Worm (Caenorhabditis elegans) whole organism, L3 larva: ENCODE data around the gene T13A10.2.

ENCODE experiments used
- ama-1 ChIP-seq: fragments of 150-350 bp; optimal IDR thresholded peaks from 2 replicates; lab custom pipeline; 2018
- egl-27 ChIP-seq: sonication (generic microtip); optimal IDR thresholded peaks from 4 replicates; lab custom pipeline; 2017; ENCODE audit warnings: missing biosample characterization, missing genetic modification reagents, missing genetic modification characterization
- fkh-10 ChIP-seq: sonication (generic microtip); optimal IDR thresholded peaks from 2 replicates; lab custom pipeline; 2017; ENCODE audit warnings: missing biosample characterization, missing genetic modification reagents, missing genetic modification characterization
- hmg-11 ChIP-seq: sonication (generic microtip); optimal IDR thresholded peaks from 2 replicates; lab custom pipeline; 2016; ENCODE audit warnings: missing genetic modification characterization, missing compliant biosample characterization
- lin-39 ChIP-seq: fragments of 150-350 bp; optimal IDR thresholded peaks from 2 replicates; lab custom pipeline; 2018; ENCODE audit warnings: missing biosample characterization, missing genetic modification reagents, missing genetic modification characterization
- lsy-12 ChIP-seq: sonication (generic microtip); optimal IDR thresholded peaks from 2 replicates; lab custom pipeline; 2016; ENCODE audit warnings: mild to moderate bottlenecking, missing genetic modification characterization, missing compliant biosample characterization
- nhr-11 ChIP-seq: fragments of 150-350 bp; optimal IDR thresholded peaks from 2 replicates; lab custom pipeline; 2014; ENCODE audit warnings: missing biosample characterization, missing genetic modification characterization
- nhr-237 ChIP-seq: fragments of 150-350 bp; optimal IDR thresholded peaks from 2 replicates; lab custom pipeline; 2014; ENCODE audit warnings: missing biosample characterization, missing genetic modification characterization
- nhr-28 ChIP-seq: fragments of 150-350 bp; optimal IDR thresholded peaks from 2 replicates; lab custom pipeline; 2014; ENCODE audit warnings: missing biosample characterization, missing genetic modification characterization
- nhr-43 ChIP-seq: sonication (generic microtip); optimal IDR thresholded peaks from 2 replicates; lab custom pipeline; 2016; ENCODE audit warnings: mild to moderate bottlenecking, missing genetic modification characterization, missing compliant biosample characterization; ENCODE audit not compliant: poor library complexity, severe bottlenecking
- tbx-2 ChIP-seq: sonication (generic microtip); optimal IDR thresholded peaks from 2 replicates; lab custom pipeline; 2016; ENCODE audit warnings: mild to moderate bottlenecking, missing genetic modification characterization, missing compliant biosample characterization
- unc-62 ChIP-seq: fragments of 150-350 bp; sonication (generic microtip); optimal IDR thresholded peaks from 4 replicates; lab custom pipeline; 2014; ENCODE audit warnings: missing biosample characterization, missing genetic modification reagents, missing genetic modification characterization
- zag-1 ChIP-seq: fragments of 150-350 bp; optimal IDR thresholded peaks from 2 replicates; lab custom pipeline; 2014; ENCODE audit warnings: missing biosample characterization, missing genetic modification characterization

- TF ChIP-seq tbx-2 (tag; lab: Kevin White, UChicago) (no peak), nhr-237 (tag; lab: Kevin White, UChicago) (no peak), lin-39 (no peak), nhr-11 (tag; lab: Kevin White, UChicago) (no peak), egl-27 (tag; lab: Kevin White, UChicago) (no peak), fkh-10 (no peak), nhr-43 (tag; lab: Kevin White, UChicago) (no peak), nhr-28 (no peak), ama-1 (lab: Kevin White, UChicago) (no peak), unc-62 (GFP tag; lab: Kevin White, UChicago) (no peak), zag-1 (tag; lab: Kevin White, UChicago) (no peak), hmg-11 (no peak), lsy-12 (tag; lab: Kevin White, UChicago) (no peak)
These were observed 25.1 kb upstream of the T13A10.2 start, which contains the start of gene C49A9.1 for ce11 chrIV:6227974-6228373.
